Worm (Caenorhabditis elegans) whole organism, L2 larva: ENCODE results near the gene trpp-3.

ENCODE experiments used
- C34F6.9 ChIP-seq: fragments of 150-350 bp; optimal IDR thresholded peaks from 2 replicates; lab custom pipeline; 2014; ENCODE audit warnings: missing biosample characterization, missing genetic modification characterization
- F13H6.1 ChIP-seq: sonication (generic microtip); optimal IDR thresholded peaks from 2 replicates; lab custom pipeline; 2016; ENCODE audit warnings: missing genetic modification characterization, missing compliant biosample characterization
- R02D3.7 ChIP-seq: fragments of 150-350 bp; optimal IDR thresholded peaks from 2 replicates; lab custom pipeline; 2014; ENCODE audit warnings: missing biosample characterization, missing genetic modification characterization
- Y55F3AM.14 ChIP-seq: fragments of 200-800 bp; sonication (Bioruptor generic); optimal IDR thresholded peaks from 2 replicates; lab custom pipeline; 2018; ENCODE audit warnings: mild to moderate bottlenecking, missing genetic modification characterization, missing compliant biosample characterization
- ZK546.5 ChIP-seq: sonication (generic microtip); optimal IDR thresholded peaks from 2 replicates; lab custom pipeline; 2017; ENCODE audit warnings: missing biosample characterization, missing genetic modification characterization
- alr-1 ChIP-seq: fragments of 150-350 bp; optimal IDR thresholded peaks from 2 replicates; lab custom pipeline; 2014; ENCODE audit warnings: missing biosample characterization, missing genetic modification characterization
- aly-2 ChIP-seq: fragments of 150-350 bp; optimal IDR thresholded peaks from 2 replicates; lab custom pipeline; 2014; ENCODE audit warnings: missing biosample characterization, missing genetic modification characterization
- ama-1 ChIP-seq: fragments of 150-350 bp; optimal IDR thresholded peaks from 2 replicates; lab custom pipeline; 2018; ENCODE audit warnings: inconsistent platforms
- blmp-1 ChIP-seq: sonication (generic microtip); optimal IDR thresholded peaks from 2 replicates; lab custom pipeline; 2017; ENCODE audit warnings: missing genetic modification characterization, mild to moderate bottlenecking, missing compliant biosample characterization, antibody characterized with exemption, moderate library complexity; ENCODE audit not compliant: insufficient read depth
- ceh-16 ChIP-seq: fragments of 150-350 bp; optimal IDR thresholded peaks from 2 replicates; lab custom pipeline; 2014; ENCODE audit warnings: missing biosample characterization, missing genetic modification characterization
- ceh-82 ChIP-seq: fragments of 150-350 bp; optimal IDR thresholded peaks from 2 replicates; lab custom pipeline; 2014; ENCODE audit warnings: missing biosample characterization, missing genetic modification characterization
- crh-2 ChIP-seq: sonication (generic microtip); optimal IDR thresholded peaks from 2 replicates; lab custom pipeline; 2017; ENCODE audit warnings: missing biosample characterization, missing genetic modification characterization
- dmd-4 ChIP-seq: sonication (generic microtip); optimal IDR thresholded peaks from 2 replicates; lab custom pipeline; 2017; ENCODE audit warnings: missing biosample characterization, missing genetic modification characterization
- egl-27 ChIP-seq: sonication (generic microtip); optimal IDR thresholded peaks from 3 replicates; lab custom pipeline; 2017; ENCODE audit warnings: missing biosample characterization, missing genetic modification reagents, missing genetic modification characterization
- elt-1 ChIP-seq: fragments of 150-350 bp; optimal IDR thresholded peaks from 2 replicates; lab custom pipeline; 2014; ENCODE audit warnings: missing biosample characterization, missing genetic modification characterization
- elt-3 ChIP-seq: sonication (generic microtip); optimal IDR thresholded peaks from 2 replicates; lab custom pipeline; 2017; ENCODE audit warnings: missing biosample characterization, missing genetic modification characterization
- fos-1 ChIP-seq: fragments of 150-350 bp; optimal IDR thresholded peaks from 2 replicates; lab custom pipeline; 2014; ENCODE audit warnings: missing biosample characterization, missing genetic modification characterization
- gmeb-1 ChIP-seq: fragments of 150-350 bp; optimal IDR thresholded peaks from 2 replicates; lab custom pipeline; 2014; ENCODE audit warnings: missing biosample characterization, missing genetic modification characterization
- lin-11 ChIP-seq: fragments of 150-350 bp; sonication (generic microtip); optimal IDR thresholded peaks from 2 replicates; lab custom pipeline; 2014; ENCODE audit warnings: missing biosample characterization, missing genetic modification characterization, inconsistent platforms, mixed read lengths
- lin-13 ChIP-seq: fragments of 150-350 bp; optimal IDR thresholded peaks from 2 replicates; lab custom pipeline; 2014; ENCODE audit warnings: missing biosample characterization, missing genetic modification reagents, missing genetic modification characterization
- lin-39 ChIP-seq: fragments of 150-350 bp; optimal IDR thresholded peaks from 2 replicates; lab custom pipeline; 2014; ENCODE audit warnings: missing biosample characterization, missing genetic modification reagents, missing genetic modification characterization
- lsy-2 ChIP-seq, 2 experiments: fragments of 150-350 bp in 1 of 2; sonication (generic microtip) in 1 of 2; optimal IDR thresholded peaks; 2 replicates each; lab custom pipeline; 2014 to 2017; ENCODE audit warnings: missing biosample characterization in 2 of 2, missing genetic modification characterization in 2 of 2
- mab-5 ChIP-seq: fragments of 150-350 bp; optimal IDR thresholded peaks from 2 replicates; lab custom pipeline; 2014; ENCODE audit warnings: missing biosample characterization, missing genetic modification characterization
- mbf-1 ChIP-seq: sonication (generic microtip); optimal IDR thresholded peaks from 2 replicates; lab custom pipeline; 2017; ENCODE audit warnings: missing biosample characterization, missing genetic modification characterization
- mdl-1 ChIP-seq, 2 experiments: fragments of 150-350 bp in 1 of 2; sonication (generic microtip) in 1 of 2; optimal IDR thresholded peaks; 2 replicates each; lab custom pipeline; 2017; ENCODE audit warnings: missing biosample characterization in 2 of 2, missing genetic modification characterization in 2 of 2
- nhr-11 ChIP-seq: fragments of 150-350 bp; optimal IDR thresholded peaks from 2 replicates; lab custom pipeline; 2014; ENCODE audit warnings: missing biosample characterization, missing genetic modification characterization
- nhr-12 ChIP-seq: fragments of 150-350 bp; optimal IDR thresholded peaks from 2 replicates; lab custom pipeline; 2014; ENCODE audit warnings: missing biosample characterization, missing genetic modification characterization
- nhr-129 ChIP-seq: fragments of 150-350 bp; optimal IDR thresholded peaks from 2 replicates; lab custom pipeline; 2014; ENCODE audit warnings: missing biosample characterization, missing genetic modification characterization
- nhr-21 ChIP-seq: fragments of 150-350 bp; optimal IDR thresholded peaks from 2 replicates; lab custom pipeline; 2014; ENCODE audit warnings: missing biosample characterization, missing genetic modification characterization
- nhr-23 ChIP-seq: fragments of 150-350 bp; optimal IDR thresholded peaks from 2 replicates; lab custom pipeline; 2014; ENCODE audit warnings: missing biosample characterization, missing genetic modification reagents, missing genetic modification characterization
- nhr-237 ChIP-seq: fragments of 150-350 bp; optimal IDR thresholded peaks from 2 replicates; lab custom pipeline; 2014; ENCODE audit warnings: missing biosample characterization, missing genetic modification characterization
- nhr-25 ChIP-seq: fragments of 150-350 bp; sonication (generic microtip); optimal IDR thresholded peaks from 3 replicates; lab custom pipeline; 2014; ENCODE audit warnings: missing biosample characterization, missing genetic modification characterization
- nhr-6 ChIP-seq: fragments of 150-350 bp; optimal IDR thresholded peaks from 2 replicates; lab custom pipeline; 2014; ENCODE audit warnings: missing biosample characterization, missing genetic modification characterization
- nhr-77 ChIP-seq: fragments of 150-350 bp; optimal IDR thresholded peaks from 2 replicates; lab custom pipeline; 2014; ENCODE audit warnings: missing biosample characterization, missing genetic modification characterization
- peb-1 ChIP-seq: fragments of 150-350 bp; optimal IDR thresholded peaks from 2 replicates; lab custom pipeline; 2014; ENCODE audit warnings: missing biosample characterization, missing genetic modification characterization
- sem-4 ChIP-seq: fragments of 150-350 bp; optimal IDR thresholded peaks from 2 replicates; lab custom pipeline; 2014; ENCODE audit warnings: missing biosample characterization, missing genetic modification reagents, missing genetic modification characterization
- skn-1 ChIP-seq: sonication (generic microtip); optimal IDR thresholded peaks from 2 replicates; lab custom pipeline; 2017; ENCODE audit warnings: missing biosample characterization, missing genetic modification characterization
- sma-3 ChIP-seq: sonication (generic microtip); optimal IDR thresholded peaks from 2 replicates; lab custom pipeline; 2016; ENCODE audit warnings: missing genetic modification reagents, missing genetic modification characterization, missing compliant biosample characterization
- sma-9 ChIP-seq, 2 experiments: fragments of 150-350 bp in 1 of 2; sonication (generic microtip) in 1 of 2; optimal IDR thresholded peaks; 2 replicates each; lab custom pipeline; 2014 to 2016; ENCODE audit warnings: missing genetic modification characterization in 2 of 2, mild to moderate bottlenecking in 1 of 2, missing biosample characterization in 1 of 2, missing compliant biosample characterization in 1 of 2, missing genetic modification reagents in 1 of 2, moderate library complexity in 1 of 2
- snpc-4 ChIP-seq: fragments of 150-350 bp; optimal IDR thresholded peaks from 2 replicates; lab custom pipeline; 2014; ENCODE audit warnings: missing biosample characterization, missing genetic modification characterization
- unc-39 ChIP-seq: fragments of 150-350 bp; optimal IDR thresholded peaks from 2 replicates; lab custom pipeline; 2014; ENCODE audit warnings: missing biosample characterization, missing genetic modification characterization
- unc-55 ChIP-seq: fragments of 150-350 bp; sonication (generic microtip); optimal IDR thresholded peaks from 3 replicates; lab custom pipeline; 2014; ENCODE audit warnings: missing biosample characterization, missing genetic modification reagents, missing genetic modification characterization
- unc-62 ChIP-seq: fragments of 150-350 bp; optimal IDR thresholded peaks from 2 replicates; lab custom pipeline; 2014; ENCODE audit warnings: missing biosample characterization, missing genetic modification reagents, missing genetic modification characterization
- zag-1 ChIP-seq: fragments of 150-350 bp; optimal IDR thresholded peaks from 2 replicates; lab custom pipeline; 2014; ENCODE audit warnings: missing biosample characterization, missing genetic modification characterization
- ztf-1 ChIP-seq: fragments of 200-800 bp; sonication (Bioruptor generic); conservative IDR thresholded peaks from 2 replicates; pipeline ENCODE4 v1.3.6; 2022; ENCODE audit warnings: missing genetic modification characterization, missing compliant biosample characterization
- ztf-11 ChIP-seq: sonication (generic microtip); optimal IDR thresholded peaks from 2 replicates; lab custom pipeline; 2017; ENCODE audit warnings: missing biosample characterization, missing genetic modification characterization
- ztf-4 ChIP-seq: fragments of 150-350 bp; optimal IDR thresholded peaks from 2 replicates; lab custom pipeline; 2014; ENCODE audit warnings: missing biosample characterization, missing genetic modification characterization

trpp-3 gene

ce11 chrIII:9544125-9544524 lies 18.8 kb downstream of the trpp-3 start, which contains the start of gene ZK1098.9:
Gene ZK1098.9 (plus strand): TSS chrIII:9544425.
- TF ChIP-seq alr-1 (tag; lab: Kevin White, UChicago) (no peak), nhr-25 (tag; lab: Kevin White, UChicago) (no peak), snpc-4 (tag; lab: Kevin White, UChicago) (no peak), dmd-4 (tag; lab: Kevin White, UChicago) (no peak), egl-27 (no peak), nhr-11 (tag; lab: Kevin White, UChicago) (no peak), crh-2 (tag; lab: Kevin White, UChicago) (no peak), ceh-82 (tag; lab: Kevin White, UChicago) (no peak), blmp-1 (no peak), nhr-23 (tag; lab: Kevin White, UChicago) (no peak), lsy-2 (tag; optimal IDR thresholded peaks at IDR 0.05; lab: Kevin White, UChicago) (no peak), lin-39 (tag; lab: Kevin White, UChicago) (no peak), nhr-77 (no peak)

DNA sequence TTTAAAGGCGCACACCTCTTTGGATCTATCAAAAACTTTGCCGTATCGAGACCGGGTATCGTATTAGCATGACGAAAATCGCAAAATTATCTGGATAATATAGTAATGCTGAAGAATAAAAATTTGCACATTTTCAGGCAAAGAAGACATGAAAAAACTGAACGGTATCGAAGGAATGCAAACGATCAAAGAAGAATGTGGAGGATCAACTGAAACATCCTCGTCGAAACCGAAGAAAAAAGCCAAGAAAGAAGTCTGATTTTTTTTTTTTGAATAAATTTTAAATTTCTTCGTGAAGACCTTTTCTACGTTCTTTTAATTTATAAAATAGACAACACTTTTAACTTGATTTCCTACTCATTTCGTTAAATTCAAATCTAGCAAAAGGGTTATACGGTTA lies 19.5 kb downstream of the trpp-3 start, which contains the start of gene ZK1098.12:
TSS of gene ZK1098.12 (plus strand) at position 301 of the 400 bp plus-strand sequence.
- peak in 1 of 2 experiments; percentile 14 for TF ChIP-seq lsy-2 (tag; optimal IDR thresholded peaks at IDR 0.05; lab: Kevin White, UChicago)
- no peak for TF ChIP-seq alr-1 (tag; lab: Kevin White, UChicago)

DNA sequence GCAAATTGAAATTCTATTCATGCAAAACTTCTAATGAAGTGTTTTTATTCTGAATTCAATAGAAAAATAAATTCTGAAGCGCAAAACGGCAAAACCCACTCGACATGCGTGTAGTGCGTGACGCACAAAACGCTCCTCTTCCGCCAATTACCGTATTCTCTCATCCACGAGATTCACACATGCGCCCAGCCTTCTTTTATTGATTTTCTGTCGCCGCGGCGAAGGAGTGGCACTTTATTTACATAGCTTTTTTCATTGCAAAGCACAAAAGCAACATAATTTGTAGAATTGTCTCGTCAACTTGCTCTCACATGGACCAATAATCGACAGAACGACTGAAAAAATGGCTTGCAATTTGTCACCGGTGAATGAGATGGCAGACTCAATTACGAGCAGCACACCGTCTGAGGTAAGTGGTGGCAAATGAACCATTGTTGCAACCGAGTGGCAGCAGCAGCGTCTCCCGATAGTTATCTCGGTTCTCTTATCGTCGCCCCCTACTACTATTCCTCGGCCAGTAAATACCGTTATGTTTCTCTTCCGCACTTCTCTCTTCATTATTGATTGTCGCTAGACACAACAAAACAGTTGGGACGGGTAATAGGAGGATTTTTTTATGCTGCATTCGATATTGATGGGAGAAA lies 20.8 kb downstream of the trpp-3 start, which contains the start of gene unc-16:
TSS of gene unc-16 (plus strand) at position 243 of the 644 bp plus-strand sequence.
- no peak for TF ChIP-seq nhr-23 (tag; lab: Kevin White, UChicago)
- TF ChIP-seq ama-1 (lab: Kevin White, UChicago), result peak; percentile 84
- no peak for TF ChIP-seq unc-62 (GFP tag; lab: Kevin White, UChicago)
- no peak for TF ChIP-seq elt-1 (tag; lab: Kevin White, UChicago)
- TF ChIP-seq Y55F3AM.14 (GFP tag; lab: Kevin White, UChicago), result peak; percentile 2
- TF ChIP-seq ZK546.5 (tag; lab: Kevin White, UChicago), result peak; percentile 9
- peak; percentile 80 for TF ChIP-seq sma-3
- TF ChIP-seq nhr-21, result peak; percentile 76
- no peak for TF ChIP-seq alr-1 (tag; lab: Kevin White, UChicago)
- peak; percentile 73 for TF ChIP-seq egl-27
- TF ChIP-seq elt-3 (tag; lab: Kevin White, UChicago), result no peak
- peak; percentile 82 for TF ChIP-seq sem-4 (tag; lab: Kevin White, UChicago)
- peak; percentile 83 for TF ChIP-seq snpc-4 (tag; lab: Kevin White, UChicago)
- peak; percentile 81 for TF ChIP-seq ceh-82 (tag; lab: Kevin White, UChicago)
- peak; percentile 96 for TF ChIP-seq unc-55 (GFP tag; lab: Kevin White, UChicago)
- no peak for TF ChIP-seq ztf-1
- no peak for TF ChIP-seq nhr-11 (tag; lab: Kevin White, UChicago)
- peak; percentile 69 for TF ChIP-seq lin-13 (GFP tag; lab: Kevin White, UChicago)
- peak; percentile 91 for TF ChIP-seq F13H6.1 (tag; lab: Kevin White, UChicago)
- peak; percentile 98 for TF ChIP-seq C34F6.9 (tag; lab: Kevin White, UChicago)
- no peak for TF ChIP-seq nhr-237 (tag; lab: Kevin White, UChicago)
- no peak for TF ChIP-seq unc-39 (tag; lab: Kevin White, UChicago)
- TF ChIP-seq lsy-2 (tag; optimal IDR thresholded peaks at IDR 0.05; lab: Kevin White, UChicago), result peak; percentile 99 to 100
- TF ChIP-seq fos-1 (tag; lab: Kevin White, UChicago), result peak; percentile 21
- TF ChIP-seq ztf-11 (tag; lab: Kevin White, UChicago), result no peak
- peak; percentile 64 to 91 for TF ChIP-seq mdl-1 (tag; optimal IDR thresholded peaks at IDR 0.05; lab: Kevin White, UChicago)
- peak; percentile 78 for TF ChIP-seq sma-9 (GFP tag; optimal IDR thresholded peaks at IDR 0.05; lab: Kevin White, UChicago)
- TF ChIP-seq sma-9 (tag; optimal IDR thresholded peaks at IDR 0.05; lab: Kevin White, UChicago), result no peak
- TF ChIP-seq nhr-12 (tag; lab: Kevin White, UChicago), result no peak
- TF ChIP-seq ztf-4, result peak; percentile 62
- TF ChIP-seq nhr-25 (tag; lab: Kevin White, UChicago), result peak; percentile 84
- peak; percentile 85 for TF ChIP-seq nhr-129
- TF ChIP-seq nhr-6, result peak; percentile 54
- TF ChIP-seq nhr-77, result no peak
- TF ChIP-seq ceh-16 (tag; lab: Kevin White, UChicago), result no peak
- TF ChIP-seq dmd-4 (tag; lab: Kevin White, UChicago), result no peak
- no peak for TF ChIP-seq mbf-1
- TF ChIP-seq R02D3.7, result no peak
- TF ChIP-seq aly-2 (tag; lab: Kevin White, UChicago), result no peak
- peak; percentile 80 for TF ChIP-seq mab-5
- no peak for TF ChIP-seq peb-1 (tag; lab: Kevin White, UChicago)
- no peak for TF ChIP-seq skn-1 (tag; lab: Kevin White, UChicago)
- no peak for TF ChIP-seq lin-39 (tag; lab: Kevin White, UChicago)
- TF ChIP-seq gmeb-1 (tag; lab: Kevin White, UChicago), result peak; percentile 75
- TF ChIP-seq lin-11 (tag; lab: Kevin White, UChicago), result peak; percentile 90
- TF ChIP-seq zag-1, result peak; percentile 66
- TF ChIP-seq blmp-1, result no peak
